Worm (Caenorhabditis elegans) whole organism, young adult: Measurements from ENCODE around the gene pfkb-1.2.

ENCODE experiments used
- Y53F4B.3 ChIP-seq: fragments of 200-800 bp; sonication (Bioruptor generic); IDR thresholded peaks from 2 replicates; pipeline ENCODE4 v1.3.6; 2022; ENCODE audit warnings: missing genetic modification reagents, missing genetic modification characterization, missing compliant biosample characterization
- Y95B8A.8 ChIP-seq: fragments of 200-800 bp; sonication (Bioruptor generic); IDR thresholded peaks from 2 replicates; pipeline ENCODE4 v1.3.6; 2022; ENCODE audit warnings: missing genetic modification reagents, missing genetic modification characterization, missing compliant biosample characterization
- bed-1 ChIP-seq: fragments of 200-800 bp; sonication (Bioruptor generic); IDR thresholded peaks from 2 replicates; pipeline ENCODE4 v1.3.6; 2022; ENCODE audit warnings: missing genetic modification reagents, missing genetic modification characterization, missing compliant biosample characterization
- dpl-1 ChIP-seq: fragments of 150-350 bp; optimal IDR thresholded peaks from 2 replicates; lab custom pipeline; 2014; ENCODE audit warnings: missing biosample characterization, missing genetic modification reagents, missing genetic modification characterization
- lin-40 ChIP-seq: sonication (generic microtip); optimal IDR thresholded peaks from 2 replicates; lab custom pipeline; 2016; ENCODE audit warnings: missing genetic modification characterization, mild to moderate bottlenecking, missing compliant biosample characterization, missing genotype, missing genetic modification reagents
- rpc-1 ChIP-seq, 2 experiments: fragments of 150-350 bp in 1 of 2; sonication (generic microtip) in 1 of 2; optimal IDR thresholded peaks; 2 replicates each; lab custom pipeline; 2014 to 2018; ENCODE audit warnings: missing biosample characterization in 1 of 2, missing genetic modification characterization in 1 of 2, missing genetic modification reagents in 1 of 2, missing genotype in 1 of 2
- sea-2 ChIP-seq: fragments of 200-800 bp; sonication (Bioruptor generic); IDR thresholded peaks from 2 replicates; pipeline ENCODE4 v1.3.6; 2022; ENCODE audit warnings: missing genetic modification characterization, missing compliant biosample characterization
- snpc-3.4 ChIP-seq: sonication (generic microtip); optimal IDR thresholded peaks from 2 replicates; lab custom pipeline; 2017; ENCODE audit warnings: missing genetic modification characterization, mild to moderate bottlenecking, missing compliant biosample characterization, antibody characterized with exemption, moderate library complexity, missing genotype, missing genetic modification reagents
- snpc-4 ChIP-seq, 5 experiments: fragments of 150-350 bp in 1 of 5; sonication (generic microtip) in 4 of 5; optimal IDR thresholded peaks; 2 replicates each; lab custom pipeline; 2014 to 2018; ENCODE audit warnings: missing genetic modification characterization in 5 of 5, missing biosample characterization in 3 of 5, antibody characterized with exemption in 2 of 5, mild to moderate bottlenecking in 2 of 5, missing compliant biosample characterization in 2 of 5, missing genotype in 2 of 5, moderate library complexity in 2 of 5, missing genetic modification reagents in 1 of 5
- unc-62 ChIP-seq: fragments of 150-350 bp; optimal IDR thresholded peaks from 2 replicates; lab custom pipeline; 2014; ENCODE audit warnings: missing biosample characterization, missing genetic modification reagents, missing genetic modification characterization
- ztf-3 ChIP-seq: fragments of 200-800 bp; sonication (Bioruptor generic); optimal IDR thresholded peaks from 2 replicates; lab custom pipeline; 2018; ENCODE audit warnings: mild to moderate bottlenecking, missing genetic modification characterization, missing compliant biosample characterization

ce11 chrIV:5924241-5924640 lies 17.5 kb upstream of the pfkb-1.2 start:
- no peak for TF ChIP-seq unc-62 (GFP tag; lab: Kevin White, UChicago)
- no peak for TF ChIP-seq snpc-4 (GFP tag; optimal IDR thresholded peaks at IDR 0.05; lab: Kevin White, UChicago)
- no peak for TF ChIP-seq snpc-4 (tag; optimal IDR thresholded peaks at IDR 0.05; lab: Kevin White, UChicago)
- no peak for TF ChIP-seq snpc-3.4 (tag; lab: Kevin White, UChicago)
- TF ChIP-seq bed-1 (GFP tag; lab: Robert Waterston, UW), result no peak
- no peak for TF ChIP-seq lin-40
- no peak for TF ChIP-seq dpl-1
- TF ChIP-seq Y53F4B.3 (GFP tag; lab: Robert Waterston, UW), result no peak
- TF ChIP-seq sea-2 (GFP tag; lab: Robert Waterston, UW), result no peak
- TF ChIP-seq rpc-1 (optimal IDR thresholded peaks at IDR 0.05; lab: Kevin White, UChicago), result no peak
- no peak for TF ChIP-seq rpc-1 (tag; optimal IDR thresholded peaks at IDR 0.05; lab: Kevin White, UChicago)
- no peak for TF ChIP-seq ztf-3 (GFP tag; lab: Kevin White, UChicago)
- no peak for TF ChIP-seq Y95B8A.8 (GFP tag; lab: Robert Waterston, UW)
